Fruit fly (Drosophila melanogaster): ENCODE results near the gene CG15201.

CG15201 gene

dm6 chrX:11135840-11136586, 7.9 kb upstream of the CG15201 start:
- no peak for TF ChIP-seq Abd-B (GFP tag; optimal IDR thresholded peaks at IDR 0.05)

- TF ChIP-seq Mio (GFP tag; optimal IDR thresholded peaks at IDR 0.05) = no peak
- no peak for TF ChIP-seq psq (GFP tag; optimal IDR thresholded peaks at IDR 0.05)
- no peak for TF ChIP-seq Abd-B (GFP tag; optimal IDR thresholded peaks at IDR 0.05)
- TF ChIP-seq pan (optimal IDR thresholded peaks at IDR 0.05) = no peak
- TF ChIP-seq Rel (GFP tag; optimal IDR thresholded peaks at IDR 0.05) = no peak
- TF ChIP-seq Rel (tag; optimal IDR thresholded peaks at IDR 0.05) = peak; percentile 22
- no peak for TF ChIP-seq sage (GFP tag; optimal IDR thresholded peaks at IDR 0.05)
- TF ChIP-seq usp (GFP tag; optimal IDR thresholded peaks at IDR 0.05) = no peak
- TF ChIP-seq tai (GFP tag; optimal IDR thresholded peaks at IDR 0.05) = no peak
- TF ChIP-seq GATAd (GFP tag; optimal IDR thresholded peaks at IDR 0.05) = no peak
- TF ChIP-seq foxo (GFP tag; optimal IDR thresholded peaks at IDR 0.05) = peak in 1 of 2 experiments; percentile 56
- peak; percentile 36 for TF ChIP-seq fru (GFP tag; optimal IDR thresholded peaks at IDR 0.05)
- no peak for TF ChIP-seq Hr83 (GFP tag; optimal IDR thresholded peaks at IDR 0.05; ENCODE audit: poor library complexity, severe bottlenecking)
- no peak for TF ChIP-seq CG9705 (GFP tag; optimal IDR thresholded peaks at IDR 0.05)
- TF ChIP-seq Myc (optimal IDR thresholded peaks at IDR 0.05) = peak; percentile 25
- TF ChIP-seq HLH106 (tag; optimal IDR thresholded peaks at IDR 0.05) = peak; percentile 38
- TF ChIP-seq dl (GFP tag; optimal IDR thresholded peaks at IDR 0.05; ENCODE audit: insufficient read depth in 1 of 2, partially characterized antibody in 2 of 2) = no peak
- peak; percentile 51 for TF ChIP-seq rgr (GFP tag; optimal IDR thresholded peaks at IDR 0.05)
- TF ChIP-seq N (GFP tag; optimal IDR thresholded peaks at IDR 0.05) = peak; percentile 28
- TF ChIP-seq br (GFP tag; optimal IDR thresholded peaks at IDR 0.05) = peak; percentile 21
Measured at dm6 chrX:11136587-11137512, 7.1 kb upstream of the CG15201 start, which contains the start of gene Klp10A. Klp10A (minus strand) TSS chrX:11137118.

dm6 chrX:11137566-11138186, 6.2 kb upstream of the CG15201 start, which contains the start of gene CDK2AP1:
CDK2AP1 (plus strand) TSS chrX:11137859.
- TF ChIP-seq foxo (GFP tag; optimal IDR thresholded peaks at IDR 0.05) = no peak
- peak; percentile 75 for TF ChIP-seq Hr78 (GFP tag; optimal IDR thresholded peaks at IDR 0.05)
- TF ChIP-seq N (GFP tag; optimal IDR thresholded peaks at IDR 0.05) = peak; percentile 82
- TF ChIP-seq HLH106 (tag; optimal IDR thresholded peaks at IDR 0.05) = peak; percentile 25
- TF ChIP-seq Rel (GFP tag; optimal IDR thresholded peaks at IDR 0.05) = no peak
- peak; percentile 15 for TF ChIP-seq Rel (tag; optimal IDR thresholded peaks at IDR 0.05)
- peak; percentile 53 for TF ChIP-seq woc (GFP tag; optimal IDR thresholded peaks at IDR 0.05)
- TF ChIP-seq Vsx2 (GFP tag; optimal IDR thresholded peaks at IDR 0.05; ENCODE audit: partially characterized antibody) = no peak
- TF ChIP-seq h (GFP tag; optimal IDR thresholded peaks at IDR 0.05) = peak; percentile 5

- no peak for TF ChIP-seq CG9705 (GFP tag; optimal IDR thresholded peaks at IDR 0.05)
- TF ChIP-seq psq (GFP tag; optimal IDR thresholded peaks at IDR 0.05) = no peak
- no peak for TF ChIP-seq Myc (optimal IDR thresholded peaks at IDR 0.05)
- TF ChIP-seq Mio (GFP tag; optimal IDR thresholded peaks at IDR 0.05) = no peak
- TF ChIP-seq N (GFP tag; optimal IDR thresholded peaks at IDR 0.05) = no peak
- TF ChIP-seq dsf (GFP tag; optimal IDR thresholded peaks at IDR 0.05; ENCODE audit: borderline replicate concordance) = no peak
- no peak for TF ChIP-seq Abd-B (GFP tag; optimal IDR thresholded peaks at IDR 0.05)
- TF ChIP-seq foxo (GFP tag; optimal IDR thresholded peaks at IDR 0.05) = no peak
Measured at dm6 chrX:11140163-11140562, 3.8 kb upstream of the CG15201 start, which contains the start of gene ssp7. ssp7 (minus strand) TSS chrX:11140263.

- TF ChIP-seq Vsx2 (GFP tag; optimal IDR thresholded peaks at IDR 0.05; ENCODE audit: partially characterized antibody) (no peak), ey (GFP tag; optimal IDR thresholded peaks at IDR 0.05) (no peak), jim (GFP tag; optimal IDR thresholded peaks at IDR 0.05) (no peak), brk (GFP tag; optimal IDR thresholded peaks at IDR 0.05) (no peak), Dif (GFP tag; optimal IDR thresholded peaks at IDR 0.05; ENCODE audit: partially characterized antibody) (no peak), Abd-B (GFP tag; optimal IDR thresholded peaks at IDR 0.05) (no peak), Hnf4 (GFP tag; optimal IDR thresholded peaks at IDR 0.05) (no peak), Dfd (GFP tag; optimal IDR thresholded peaks at IDR 0.05) (no peak), CG32264 (GFP tag; optimal IDR thresholded peaks at IDR 0.05) (no peak)
Measured at dm6 chrX:11141785-11142591, 1.9 kb upstream of the CG15201 start, which contains the start of the genes CG15199 and CG15202. CG15199 (minus strand) TSS chrX:11141835. CG15202 (plus strand) TSS chrX:11142541.
